Fruit fly (Drosophila melanogaster) whole organism: Measurements from ENCODE around the gene CG14448.

ENCODE experiments used
- CG8478 ChIP-seq: fragments of >200 bp; optimal IDR thresholded peaks from 2 replicates; lab custom pipeline; 2018; ENCODE audit warnings: inconsistent platforms
- Dll ChIP-seq: fragments of >200 bp; optimal IDR thresholded peaks from 2 replicates; lab custom pipeline; 2017
- EcR ChIP-seq, 2 experiments: fragments of >200 bp; optimal IDR thresholded peaks; 2 replicates each; lab custom pipeline; 2017; ENCODE audit warnings: missing biosample characterization in 2 of 2, missing genetic modification characterization in 2 of 2, missing genetic modification reagents in 2 of 2
- pan ChIP-seq: fragments of >200 bp; optimal IDR thresholded peaks from 2 replicates; lab custom pipeline; 2017
- psq ChIP-seq: fragments of >200 bp; optimal IDR thresholded peaks from 2 replicates; lab custom pipeline; 2017
- usp ChIP-seq: fragments of >200 bp; optimal IDR thresholded peaks from 2 replicates; lab custom pipeline; 2017; ENCODE audit warnings: missing biosample characterization, missing genetic modification characterization, mixed read lengths

dm6 chr3L:22787947-22788489 lies at the start of gene CG14448:
- no peak for TF ChIP-seq usp
- TF ChIP-seq Dll (lab: Kevin White, UChicago) = no peak
- no peak for TF ChIP-seq psq (lab: Kevin White, UChicago)
- no peak for TF ChIP-seq CG8478 (lab: Kevin White, UChicago)
- no peak for TF ChIP-seq pan (lab: Kevin White, UChicago)
- no peak for TF ChIP-seq EcR (GFP tag; optimal IDR thresholded peaks at IDR 0.05; lab: Kevin White, UChicago)
